Worm (Caenorhabditis elegans) whole organism, L3 larva: ENCODE measurements around the gene phy-3.

Experiments
- elt-3 ChIP-seq, 3 experiments: fragments of 150-350 bp in 1 of 3; sonication (generic microtip) in 2 of 3; optimal IDR thresholded peaks; 2 replicates in 2 of 3; 4 replicates in 1 of 3; lab custom pipeline; 2014 to 2017; ENCODE audit warnings: missing biosample characterization in 3 of 3, missing genetic modification characterization in 3 of 3
- fos-1 ChIP-seq: fragments of 150-350 bp; optimal IDR thresholded peaks from 2 replicates; lab custom pipeline; 2014; ENCODE audit warnings: missing biosample characterization, missing genetic modification characterization
- unc-62 ChIP-seq: fragments of 150-350 bp; sonication (generic microtip); optimal IDR thresholded peaks from 4 replicates; lab custom pipeline; 2014; ENCODE audit warnings: missing biosample characterization, missing genetic modification reagents, missing genetic modification characterization

ce11 chrV:16800484-16800883, 32.5 kb upstream of the phy-3 start:
- no peak for TF ChIP-seq elt-3 (tag; optimal IDR thresholded peaks at IDR 0.05; lab: Kevin White, UChicago)
- TF ChIP-seq unc-62, result no peak
- no peak for TF ChIP-seq fos-1 (tag; lab: Kevin White, UChicago)
